Worm (Caenorhabditis elegans) whole organism, L4 larva: ENCODE results near the gene kap-1.
A peak's percentile ranks its signal among the peaks of the same experiment; 100 is the strongest.

ENCODE experiments used
- D1046.2 ChIP-seq: fragments of 200-800 bp; sonication (Bioruptor generic); IDR thresholded peaks from 2 replicates; pipeline ENCODE4 v1.3.6; 2022; ENCODE audit warnings: missing genetic modification characterization, missing compliant biosample characterization
- R02D3.7 ChIP-seq: fragments of 150-350 bp; sonication (generic microtip); optimal IDR thresholded peaks from 3 replicates; lab custom pipeline; 2014; ENCODE audit warnings: missing biosample characterization, missing genetic modification characterization
- Y75B8A.6 ChIP-seq: fragments of 200-800 bp; sonication (Bioruptor generic); IDR thresholded peaks from 2 replicates; pipeline ENCODE4 v1.3.6; 2022; ENCODE audit warnings: missing genetic modification reagents, missing genetic modification characterization, missing compliant biosample characterization
- ZK546.5 ChIP-seq, 2 experiments: sonication (generic microtip); optimal IDR thresholded peaks; 2 replicates each; lab custom pipeline; 2017; ENCODE audit warnings: missing biosample characterization in 2 of 2, missing genetic modification characterization in 2 of 2
- aha-1 ChIP-seq: fragments of 150-350 bp; peaks from one replicate; lab custom pipeline; 2014; ENCODE audit warnings: missing biosample characterization, missing genetic modification characterization
- arid-1 ChIP-seq: fragments of 200-800 bp; sonication (Bioruptor generic); conservative IDR thresholded peaks from 2 replicates; pipeline ENCODE4 v1.3.6; 2022; ENCODE audit warnings: missing genetic modification reagents, missing genetic modification characterization, missing compliant biosample characterization
- ceh-20 ChIP-seq: fragments of 200-800 bp; sonication (Bioruptor generic); IDR thresholded peaks from 2 replicates; pipeline ENCODE4 v1.3.6; 2022; ENCODE audit warnings: missing genetic modification reagents, missing genetic modification characterization, missing compliant biosample characterization
- ceh-62 ChIP-seq: sonication (generic microtip); optimal IDR thresholded peaks from 2 replicates; lab custom pipeline; 2017; ENCODE audit warnings: missing biosample characterization, missing genetic modification characterization
- cey-2 ChIP-seq: sonication (generic microtip); optimal IDR thresholded peaks from 3 replicates; lab custom pipeline; 2017; ENCODE audit warnings: missing genetic modification characterization, mild to moderate bottlenecking, missing compliant biosample characterization, antibody characterized with exemption, borderline replicate concordance; ENCODE audit not compliant: insufficient read depth
- ctbp-1 ChIP-seq: fragments of 200-800 bp; sonication (Bioruptor generic); IDR thresholded peaks from 2 replicates; pipeline ENCODE4 v1.3.6; 2022; ENCODE audit warnings: missing genetic modification reagents, missing genetic modification characterization, missing compliant biosample characterization
- daf-16 ChIP-seq, 3 experiments: sonication (generic microtip); optimal IDR thresholded peaks; 2 replicates each; lab custom pipeline; 2016 to 2017; ENCODE audit warnings: missing genetic modification characterization in 3 of 3, missing genetic modification reagents in 3 of 3, mild to moderate bottlenecking in 2 of 3, missing compliant biosample characterization in 2 of 3, missing biosample characterization in 1 of 3, moderate library complexity in 1 of 3
- daf-19 ChIP-seq: fragments of 200-800 bp; sonication (Bioruptor generic); conservative IDR thresholded peaks from 2 replicates; pipeline ENCODE4 v1.3.6; 2022; ENCODE audit warnings: missing genetic modification characterization, missing compliant biosample characterization
- dmd-8 ChIP-seq: fragments of 200-800 bp; sonication (Bioruptor generic); IDR thresholded peaks from 2 replicates; pipeline ENCODE4 v1.3.6; 2022; ENCODE audit warnings: missing genetic modification characterization, missing compliant biosample characterization
- dpl-1 ChIP-seq: fragments of 150-350 bp; optimal IDR thresholded peaks from 2 replicates; lab custom pipeline; 2014; ENCODE audit warnings: missing biosample characterization, missing genetic modification reagents, missing genetic modification characterization
- duxl-1 ChIP-seq: sonication (generic microtip); optimal IDR thresholded peaks from 2 replicates; lab custom pipeline; 2016; ENCODE audit warnings: mild to moderate bottlenecking, missing genetic modification characterization, moderate library complexity, missing compliant biosample characterization; ENCODE audit not compliant: poor library complexity
- dve-1 ChIP-seq: sonication (generic microtip); optimal IDR thresholded peaks from 2 replicates; lab custom pipeline; 2017; ENCODE audit warnings: antibody characterized with exemption, mild to moderate bottlenecking, missing genetic modification characterization, missing compliant biosample characterization; ENCODE audit not compliant: insufficient read depth
- fkh-10 ChIP-seq: fragments of 150-350 bp; optimal IDR thresholded peaks from 2 replicates; lab custom pipeline; 2014; ENCODE audit warnings: missing biosample characterization, missing genetic modification reagents, missing genetic modification characterization
- gei-8 ChIP-seq: fragments of 200-800 bp; sonication (Bioruptor generic); optimal IDR thresholded peaks from 2 replicates; lab custom pipeline; 2018; ENCODE audit warnings: mild to moderate bottlenecking, missing genetic modification characterization, missing compliant biosample characterization
- hif-1 ChIP-seq, 2 experiments: sonication (generic microtip); optimal IDR thresholded peaks; 2 replicates each; lab custom pipeline; 2016 to 2017; ENCODE audit warnings: missing compliant biosample characterization in 2 of 2, missing genetic modification characterization in 2 of 2, missing genetic modification reagents in 2 of 2, missing genotype in 2 of 2, mild to moderate bottlenecking in 1 of 2
- hlh-11 ChIP-seq: fragments of 200-800 bp; sonication (Bioruptor generic); optimal IDR thresholded peaks from 2 replicates; lab custom pipeline; 2018; ENCODE audit warnings: mild to moderate bottlenecking, missing genetic modification characterization, missing compliant biosample characterization
- lin-15B ChIP-seq: fragments of 150-350 bp; sonication (generic microtip); optimal IDR thresholded peaks from 3 replicates; lab custom pipeline; 2014; ENCODE audit warnings: missing biosample characterization, missing genetic modification characterization
- lin-29 ChIP-seq: fragments of 200-800 bp; sonication (Bioruptor generic); IDR thresholded peaks from 2 replicates; pipeline ENCODE4 v1.3.6; 2022; ENCODE audit warnings: missing genetic modification reagents, missing genetic modification characterization, missing compliant biosample characterization
- lin-39 ChIP-seq: fragments of 150-350 bp; optimal IDR thresholded peaks from 2 replicates; lab custom pipeline; 2014; ENCODE audit warnings: missing biosample characterization, missing genetic modification reagents, missing genetic modification characterization
- lsy-2 ChIP-seq, 2 experiments: fragments of 150-350 bp in 1 of 2; sonication (generic microtip) in 1 of 2; optimal IDR thresholded peaks; 2 replicates each; lab custom pipeline; 2014 to 2017; ENCODE audit warnings: missing biosample characterization in 2 of 2, missing genetic modification characterization in 2 of 2
- mes-2 ChIP-seq: sonication (generic microtip); optimal IDR thresholded peaks from 2 replicates; lab custom pipeline; 2016; ENCODE audit warnings: missing genotype, mild to moderate bottlenecking, missing genetic modification characterization, missing compliant biosample characterization; ENCODE audit not compliant: poor library complexity, severe bottlenecking
- mxl-3 ChIP-seq: fragments of 200-800 bp; sonication (Bioruptor generic); optimal IDR thresholded peaks from 2 replicates; lab custom pipeline; 2018; ENCODE audit warnings: mild to moderate bottlenecking, missing genetic modification characterization, missing compliant biosample characterization
- nhr-237 ChIP-seq: sonication (generic microtip); optimal IDR thresholded peaks from 2 replicates; lab custom pipeline; 2017; ENCODE audit warnings: missing biosample characterization, missing genetic modification characterization
- nhr-48 ChIP-seq: sonication (generic microtip); optimal IDR thresholded peaks from 2 replicates; lab custom pipeline; 2016; ENCODE audit warnings: mild to moderate bottlenecking, missing genetic modification characterization, missing compliant biosample characterization
- nhr-6 ChIP-seq: fragments of 150-350 bp; optimal IDR thresholded peaks from 2 replicates; lab custom pipeline; 2014; ENCODE audit warnings: missing biosample characterization, missing genetic modification characterization
- pha-4 ChIP-seq, 2 experiments: fragments of 150-350 bp in 1 of 2; fragments of 200-800 bp in 1 of 2; sonication (Bioruptor generic) in 1 of 2; IDR thresholded peaks in 1 of 2; optimal IDR thresholded peaks in 1 of 2; 2 replicates each; pipeline versions ENCODE4 v1.3.6 to Lab custom; 2014 to 2022; ENCODE audit warnings: missing genetic modification characterization in 2 of 2, missing genetic modification reagents in 2 of 2, missing biosample characterization in 1 of 2, missing compliant biosample characterization in 1 of 2
- sdz-12 ChIP-seq: fragments of 200-800 bp; sonication (Bioruptor generic); optimal IDR thresholded peaks from 2 replicates; lab custom pipeline; 2018; ENCODE audit warnings: mild to moderate bottlenecking, missing genetic modification characterization, missing compliant biosample characterization
- snpc-1.2 ChIP-seq: fragments of 200-800 bp; sonication (Bioruptor generic); IDR thresholded peaks from 2 replicates; pipeline ENCODE4 v1.3.6; 2022; ENCODE audit warnings: missing genetic modification reagents, missing genetic modification characterization, missing compliant biosample characterization
- unc-130 ChIP-seq: sonication (generic microtip); optimal IDR thresholded peaks from 2 replicates; lab custom pipeline; 2016; ENCODE audit warnings: missing genetic modification reagents, missing genetic modification characterization, missing compliant biosample characterization
- zfp-3 ChIP-seq: fragments of 200-800 bp; sonication (Bioruptor generic); conservative IDR thresholded peaks from 2 replicates; pipeline ENCODE4 v1.3.6; 2022; ENCODE audit warnings: missing genetic modification reagents, missing genetic modification characterization, missing compliant biosample characterization
- ztf-11 ChIP-seq: fragments of 150-350 bp; optimal IDR thresholded peaks from 2 replicates; lab custom pipeline; 2014; ENCODE audit warnings: missing biosample characterization, missing genetic modification characterization

kap-1 gene

DNA sequence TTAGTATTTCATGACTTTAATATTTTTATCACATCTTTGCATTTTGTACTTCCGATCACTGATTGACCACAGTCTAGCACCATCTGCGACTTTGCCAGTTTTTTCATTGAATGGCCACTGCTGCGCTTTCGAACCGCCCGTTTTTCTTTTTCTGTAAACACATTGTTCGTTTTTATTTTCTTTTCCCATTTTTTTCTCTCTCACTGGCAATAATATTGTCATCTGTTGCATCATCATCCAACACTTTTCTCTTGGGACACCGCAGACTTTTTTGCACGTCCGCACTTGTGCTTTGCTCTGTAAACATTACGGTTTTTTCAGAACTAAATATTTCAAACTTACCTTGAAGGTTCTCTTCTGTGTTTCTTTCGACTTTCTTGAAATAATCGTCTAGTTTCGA, 20.0 kb downstream of the kap-1 start (continued):
- TF ChIP-seq lin-29 (GFP tag; lab: Robert Waterston, UW) (no peak), D1046.2 (GFP tag; lab: Robert Waterston, UW) (no peak), pha-4 (GFP tag; IDR thresholded peaks at IDR 0.05; lab: Robert Waterston, UW) (no peak), pha-4 (tag; optimal IDR thresholded peaks at IDR 0.05; lab: Kevin White, UChicago) (peak; percentile 80)
- TF ChIP-seq, all 104 proteins: peak for 14

DNA sequence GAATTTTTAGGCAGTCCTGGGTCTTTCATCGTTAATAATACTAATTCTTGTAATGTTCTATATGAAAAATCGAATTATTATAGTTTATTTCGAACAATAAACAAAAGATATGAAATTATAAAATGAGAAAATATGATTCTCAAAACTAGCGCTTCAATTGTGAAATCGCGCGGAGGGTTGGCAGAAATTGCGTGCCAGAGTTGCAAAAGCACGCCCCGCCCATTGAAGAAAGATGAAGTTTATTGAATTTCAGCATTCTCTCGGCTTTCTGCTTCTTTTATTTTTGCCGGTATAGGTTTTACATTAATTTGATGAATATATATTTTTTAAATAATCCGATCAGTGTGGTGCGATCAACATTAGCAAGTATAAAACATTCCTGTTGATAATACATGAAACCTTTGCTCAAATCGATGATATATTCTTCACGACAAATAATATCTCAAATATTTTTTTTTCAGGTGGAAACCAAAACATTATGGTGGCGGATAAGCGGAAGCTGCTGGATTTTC, 20.5 kb downstream of the kap-1 start, which contains the start of the genes eco-1 and hmgr-1:
Gene eco-1, minus strand, starts transcription at position 59 of the 512 bp plus-strand sequence.
Gene hmgr-1, plus strand, starts transcription at position 462 of the 512 bp plus-strand sequence.
- TF ChIP-seq arid-1 (GFP tag; lab: Robert Waterston, UW) (0 out of 2 replicates have a peak, but pooled peaks have one; percentile 30), daf-16 (GFP tag; optimal IDR thresholded peaks at IDR 0.05; lab: Kevin White, UChicago) (no peak), daf-16 (tag; optimal IDR thresholded peaks at IDR 0.05; lab: Kevin White, UChicago) (no peak), ceh-62 (tag; lab: Kevin White, UChicago) (no peak), lin-39 (tag; lab: Kevin White, UChicago) (no peak), lsy-2 (tag; optimal IDR thresholded peaks at IDR 0.05; lab: Kevin White, UChicago) (peak in 1 of 2 experiments; percentile 40), mes-2 (tag; lab: Kevin White, UChicago) (peak; percentile 86), dpl-1 (GFP tag; lab: Kevin White, UChicago) (peak; percentile 73)

- no peak for TF ChIP-seq daf-19
- peak; percentile 84 for TF ChIP-seq aha-1
Observed at ce11 chrIII:7365602-7366001, 27.0 kb downstream of the kap-1 start, which contains the start of gene F08F8.11. Gene F08F8.11, plus strand, starts transcription at chrIII:7365902.

- TF ChIP-seq lin-15B (tag; lab: Kevin White, UChicago) (no peak), dmd-8 (GFP tag; lab: Robert Waterston, UW) (no peak), ctbp-1 (GFP tag; lab: Robert Waterston, UW) (no peak), R02D3.7 (no peak), duxl-1 (no peak)
Observed at ce11 chrIII:7367012-7367760, 28.6 kb downstream of the kap-1 start, which contains the start of the genes T20B12.5 and T20B12.4. Gene T20B12.5, minus strand, starts transcription at chrIII:7367112. Gene T20B12.4, plus strand, starts transcription at chrIII:7367710.

- TF ChIP-seq dmd-8 (GFP tag; lab: Robert Waterston, UW) (no peak), duxl-1 (peak; percentile 47), zfp-3 (GFP tag; lab: Robert Waterston, UW) (peak; percentile 70; the same call in 1 of the 2 replicates), aha-1 (peak; percentile 53), dve-1 (tag; lab: Kevin White, UChicago) (peak; percentile 1), cey-2 (tag; lab: Kevin White, UChicago) (no peak), hlh-11 (no peak), ZK546.5 (tag; optimal IDR thresholded peaks at IDR 0.05; lab: Kevin White, UChicago) (no peak), unc-130 (GFP tag; lab: Kevin White, UChicago) (no peak), daf-16 (GFP tag; optimal IDR thresholded peaks at IDR 0.05; lab: Kevin White, UChicago) (no peak), daf-16 (tag; optimal IDR thresholded peaks at IDR 0.05; lab: Kevin White, UChicago) (peak; percentile 33), pha-4 (GFP tag; IDR thresholded peaks at IDR 0.05; lab: Robert Waterston, UW) (no peak), pha-4 (tag; optimal IDR thresholded peaks at IDR 0.05; lab: Kevin White, UChicago) (no peak), ztf-11 (tag; lab: Kevin White, UChicago) (no peak), ceh-20 (no peak), mxl-3 (no peak), lin-29 (GFP tag; lab: Robert Waterston, UW) (no peak), lsy-2 (tag; optimal IDR thresholded peaks at IDR 0.05; lab: Kevin White, UChicago) (peak in 1 of 2 experiments; percentile 53), nhr-237 (no peak), nhr-48 (peak; percentile 38), lin-39 (tag; lab: Kevin White, UChicago) (no peak), gei-8 (GFP tag; lab: Kevin White, UChicago) (peak; percentile 34), Y75B8A.6 (GFP tag; lab: Robert Waterston, UW) (0 out of 2 replicates have a peak, but pooled peaks have one; percentile 51), D1046.2 (GFP tag; lab: Robert Waterston, UW) (peak; percentile 85), nhr-6 (tag; lab: Kevin White, UChicago) (no peak), ceh-62 (tag; lab: Kevin White, UChicago) (no peak), hif-1 (tag; optimal IDR thresholded peaks at IDR 0.05; lab: Kevin White, UChicago) (no peak), fkh-10 (GFP tag; lab: Kevin White, UChicago) (no peak), sdz-12 (peak; percentile 83), snpc-1.2 (GFP tag; lab: Robert Waterston, UW) (peak; percentile 40; the same call in 1 of the 2 replicates)
Observed at ce11 chrIII:7369394-7370024, 30.9 kb downstream of the kap-1 start.
